Worm (Caenorhabditis elegans) whole organism, L3 larva: ENCODE results near the gene F25E2.3.

Experiments
- skn-1 ChIP-seq: fragments of 150-350 bp; optimal IDR thresholded peaks from 2 replicates; lab custom pipeline; 2014; ENCODE audit warnings: missing biosample characterization, missing genetic modification characterization
- snpc-4 ChIP-seq: fragments of 150-350 bp; optimal IDR thresholded peaks from 2 replicates; lab custom pipeline; 2014; ENCODE audit warnings: missing biosample characterization, missing genetic modification characterization

ce11 chrX:857658-858057 is 44.7 kb upstream of the F25E2.3 start:
- TF ChIP-seq snpc-4 (no peak), skn-1 (tag; lab: Kevin White, UChicago) (no peak)
